Worm (Caenorhabditis elegans): ENCODE measurements around the gene F31B9.2.
A peak's percentile ranks its signal among the peaks of the same experiment; 100 is the strongest.

The F31B9.2 gene

DNA sequence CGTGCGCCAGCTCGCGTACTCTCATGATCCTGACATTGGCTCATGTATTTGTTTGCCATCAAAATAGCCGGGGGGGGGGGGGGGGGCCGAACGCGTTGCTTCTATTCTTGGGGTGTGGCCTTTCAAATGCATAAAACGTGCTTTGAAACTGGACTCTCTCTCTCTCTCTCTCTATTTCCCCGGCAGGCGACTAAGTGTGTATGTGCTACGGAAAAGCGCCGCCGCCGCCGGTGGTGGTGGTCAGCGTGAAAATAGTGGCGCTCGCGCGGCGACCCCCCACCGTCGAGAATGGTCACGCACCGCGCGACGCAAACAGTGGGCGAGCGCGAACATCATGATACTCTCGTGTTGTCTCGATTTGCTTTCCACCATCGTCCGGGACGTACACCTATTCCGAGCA lies 36.1 kb upstream of the F31B9.2 start:
- TF ChIP-seq ref-2 (tag; optimal IDR thresholded peaks at IDR 0.05) (peak; percentile 26), ceh-30 (tag; optimal IDR thresholded peaks at IDR 0.05) (no peak), sox-4 (tag; optimal IDR thresholded peaks at IDR 0.05) (no peak), pha-2 (tag; optimal IDR thresholded peaks at IDR 0.05) (peak; percentile 29), ceh-34 (tag; optimal IDR thresholded peaks at IDR 0.05) (peak; percentile 54)

- TF ChIP-seq Y22D7AL.16 (tag; optimal IDR thresholded peaks at IDR 0.05): no peak
- no peak for TF ChIP-seq ref-2 (tag; optimal IDR thresholded peaks at IDR 0.05)
Observed at ce11 chrX:15884478-15884877, 32.7 kb upstream of the F31B9.2 start.

- TF ChIP-seq ref-2 (tag; optimal IDR thresholded peaks at IDR 0.05): no peak
- TF ChIP-seq nhr-11 (tag; optimal IDR thresholded peaks at IDR 0.05): no peak
- TF ChIP-seq madf-2 (tag; optimal IDR thresholded peaks at IDR 0.05): no peak
- TF ChIP-seq ets-4 (tag; optimal IDR thresholded peaks at IDR 0.05): no peak
- no peak for TF ChIP-seq C38D4.7 (GFP tag; optimal IDR thresholded peaks at IDR 0.05)
Observed at ce11 chrX:15887495-15887894, 29.7 kb upstream of the F31B9.2 start, which contains the start of gene F53H4.3. Gene F53H4.3 (minus strand): TSS chrX:15887595.

ce11 chrX:15887989-15888388 lies 29.2 kb upstream of the F31B9.2 start:
- TF ChIP-seq dve-1 (tag; optimal IDR thresholded peaks at IDR 0.05) (no peak), unc-86 (tag; optimal IDR thresholded peaks at IDR 0.05) (no peak), nhr-11 (tag; optimal IDR thresholded peaks at IDR 0.05) (no peak), pag-3 (tag; optimal IDR thresholded peaks at IDR 0.05; ENCODE audit: borderline replicate concordance) (no peak), Y22D7AL.16 (tag; optimal IDR thresholded peaks at IDR 0.05) (no peak), ref-2 (tag; optimal IDR thresholded peaks at IDR 0.05) (no peak), pat-9 (tag; optimal IDR thresholded peaks at IDR 0.05) (no peak), dmd-4 (tag; optimal IDR thresholded peaks at IDR 0.05; ENCODE audit: borderline replicate concordance) (no peak), sox-2 (GFP tag; IDR thresholded peaks at IDR 0.05) (no peak), ceh-22 (tag; optimal IDR thresholded peaks at IDR 0.05) (no peak), ttx-3 (tag; optimal IDR thresholded peaks at IDR 0.05) (no peak), gmeb-2 (tag; optimal IDR thresholded peaks at IDR 0.05) (no peak), pha-4 (tag; optimal IDR thresholded peaks at IDR 0.05) (no peak), ceh-48 (tag; optimal IDR thresholded peaks at IDR 0.05) (no peak), unc-55 (GFP tag; optimal IDR thresholded peaks at IDR 0.05) (no peak)

ce11 chrX:15892525-15892924 lies 24.6 kb upstream of the F31B9.2 start:
- no peak for TF ChIP-seq zip-5 (tag; optimal IDR thresholded peaks at IDR 0.05)

DNA sequence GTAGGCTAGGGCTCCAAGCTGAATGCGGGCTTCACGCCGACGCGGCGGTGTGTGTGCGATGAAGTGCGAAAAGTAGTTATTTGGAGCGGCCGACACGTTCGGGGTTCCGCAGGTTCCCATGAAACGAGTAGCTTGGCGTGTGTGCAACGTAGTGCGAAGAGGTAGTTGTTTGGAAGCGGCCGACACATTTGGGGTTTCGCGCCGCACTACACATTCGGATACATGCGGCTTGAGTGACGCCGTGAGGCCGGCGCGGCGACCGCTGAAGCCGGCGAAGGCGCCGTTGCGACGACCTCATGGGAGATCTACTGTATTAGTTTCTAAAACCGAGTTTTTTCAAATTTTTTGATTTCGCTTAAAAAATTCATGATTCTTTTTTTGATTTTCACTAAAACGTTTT lies 16.0 kb upstream of the F31B9.2 start:
- TF ChIP-seq ceh-2 (tag; optimal IDR thresholded peaks at IDR 0.05): no peak
- no peak for TF ChIP-seq Y22D7AL.16 (tag; optimal IDR thresholded peaks at IDR 0.05)

DNA sequence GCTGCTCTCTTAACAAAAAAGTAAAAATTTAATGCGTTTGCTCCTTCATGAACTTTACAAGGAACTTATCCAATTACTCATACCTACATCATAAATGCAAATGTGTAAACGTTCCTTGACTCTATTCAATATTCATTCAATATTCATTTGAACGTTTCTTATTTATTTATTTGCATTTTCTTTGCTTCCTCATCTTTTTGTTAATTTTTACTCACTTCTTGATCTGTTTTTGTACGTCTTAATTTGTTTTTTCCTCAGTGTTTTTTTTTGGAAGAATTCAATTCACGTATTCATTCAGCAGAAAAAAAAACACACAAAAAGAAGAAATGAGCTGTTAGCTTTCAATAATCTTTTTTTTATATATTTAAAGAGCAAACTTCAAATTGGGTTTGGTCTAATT lies 14.3 kb upstream of the F31B9.2 start:
- TF ChIP-seq dmd-4 (tag; optimal IDR thresholded peaks at IDR 0.05; ENCODE audit: borderline replicate concordance): no peak

DNA sequence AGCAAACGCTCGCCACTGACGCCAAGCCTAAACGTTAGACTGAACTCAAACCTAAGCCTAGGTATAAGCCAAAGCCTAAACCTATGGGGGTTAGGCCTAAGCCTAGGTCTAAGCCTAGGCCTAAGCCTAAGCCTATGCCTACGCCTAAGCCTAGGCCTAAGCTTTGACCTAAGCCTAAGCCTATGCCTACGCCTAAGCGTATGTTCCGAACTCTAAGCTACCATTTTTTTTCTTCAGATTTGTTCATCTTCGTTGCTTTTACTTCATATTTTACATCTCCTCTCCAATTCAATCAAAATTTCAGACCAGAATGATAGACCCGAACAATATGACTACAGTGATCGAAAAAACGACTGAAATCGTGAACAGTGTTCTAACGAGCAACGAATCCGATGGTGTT lies 6.8 kb upstream of the F31B9.2 start, which contains the start of gene npr-33:
Gene npr-33, plus strand, starts transcription at position 301 of the 400 bp plus-strand sequence.
- no peak for TF ChIP-seq unc-55 (GFP tag; optimal IDR thresholded peaks at IDR 0.05)
- no peak for TF ChIP-seq dve-1 (tag; optimal IDR thresholded peaks at IDR 0.05)
- no peak for TF ChIP-seq ets-4 (tag; optimal IDR thresholded peaks at IDR 0.05)
- TF ChIP-seq K02D7.2 (tag; optimal IDR thresholded peaks at IDR 0.05): no peak
- TF ChIP-seq pax-1 (tag; optimal IDR thresholded peaks at IDR 0.05): no peak
- TF ChIP-seq ceh-34 (tag; optimal IDR thresholded peaks at IDR 0.05): no peak
- no peak for TF ChIP-seq F13H6.1 (tag; optimal IDR thresholded peaks at IDR 0.05)
- no peak for TF ChIP-seq ama-1 (optimal IDR thresholded peaks at IDR 0.05)
- TF ChIP-seq elt-4 (tag; optimal IDR thresholded peaks at IDR 0.05): no peak
- TF ChIP-seq ceh-48 (tag; optimal IDR thresholded peaks at IDR 0.05): no peak
- TF ChIP-seq C38D4.7 (GFP tag; optimal IDR thresholded peaks at IDR 0.05): no peak
- no peak for TF ChIP-seq pag-3 (tag; optimal IDR thresholded peaks at IDR 0.05; ENCODE audit: borderline replicate concordance)
- no peak for TF ChIP-seq madf-2 (tag; optimal IDR thresholded peaks at IDR 0.05)
- TF ChIP-seq che-1 (tag; optimal IDR thresholded peaks at IDR 0.05): no peak
- TF ChIP-seq ttx-3 (tag; optimal IDR thresholded peaks at IDR 0.05): no peak
- TF ChIP-seq ceh-30 (tag; optimal IDR thresholded peaks at IDR 0.05): no peak
- TF ChIP-seq nhr-232 (tag; optimal IDR thresholded peaks at IDR 0.05): no peak
- no peak for TF ChIP-seq ceh-31 (tag; optimal IDR thresholded peaks at IDR 0.05)

Measured in whole organism, late embryonic.